Fruit fly (Drosophila melanogaster) whole organism: Measurements from ENCODE around the gene CG5984.

Experiments
- pan ChIP-seq: fragments of >200 bp; optimal IDR thresholded peaks from 2 replicates; lab custom pipeline; 2017
- psq ChIP-seq: fragments of >200 bp; optimal IDR thresholded peaks from 2 replicates; lab custom pipeline; 2017

DNA sequence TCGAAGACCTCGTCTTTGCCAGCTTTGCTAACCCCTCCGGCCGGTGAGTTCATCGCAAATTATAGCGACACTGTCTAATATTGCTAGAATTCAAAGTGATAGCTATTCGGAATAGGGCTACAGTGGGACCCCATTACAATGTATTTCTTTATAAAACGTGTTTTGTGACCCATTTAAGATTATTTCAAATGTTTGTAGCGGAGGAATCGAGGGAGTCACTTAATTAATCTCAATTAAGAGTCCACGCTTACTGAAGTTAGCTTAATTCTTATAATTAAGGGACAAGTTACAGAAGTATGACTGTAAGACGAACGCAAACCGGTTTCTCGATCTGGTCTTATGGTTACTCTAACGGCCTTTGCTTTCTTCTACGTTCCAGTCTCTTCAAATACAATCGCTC is 41.8 kb upstream of the CG5984 start:
- TF ChIP-seq psq (no peak), pan (lab: Kevin White, UChicago) (no peak)
